Fruit fly (Drosophila melanogaster): ENCODE data around the gene CG12535.

dm6 chrX:3482119-3483014 lies 33.6 kb upstream of the CG12535 start, which contains the start of the genes CG10804 and CG10802:
- TF ChIP-seq CG5245 (GFP tag; optimal IDR thresholded peaks at IDR 0.05) (peak; percentile 34), CG10431 (GFP tag; optimal IDR thresholded peaks at IDR 0.05) (no peak), vvl (GFP tag; IDR thresholded peaks at IDR 0.05) (peak; percentile 93), CG12769 (tag; optimal IDR thresholded peaks at IDR 0.05) (no peak), mam (GFP tag; optimal IDR thresholded peaks at IDR 0.05) (peak; percentile 90), E2f2 (GFP tag; IDR thresholded peaks at IDR 0.05) (peak; percentile 71), CG7745 (tag; optimal IDR thresholded peaks at IDR 0.05) (no peak), CG6791 (GFP tag; IDR thresholded peaks at IDR 0.05; ENCODE audit: partially characterized antibody) (no peak), vnd (GFP tag; IDR thresholded peaks at IDR 0.05; ENCODE audit: partially characterized antibody) (peak; percentile 57; the same call in 2 of the 3 replicates), CG7839 (tag; optimal IDR thresholded peaks at IDR 0.05) (no peak), crc (GFP tag; optimal IDR thresholded peaks at IDR 0.05) (peak; percentile 26), CG3281 (GFP tag; optimal IDR thresholded peaks at IDR 0.05) (peak; percentile 58), CG5180 (GFP tag; optimal IDR thresholded peaks at IDR 0.05) (no peak), sna (GFP tag; IDR thresholded peaks at IDR 0.05; ENCODE audit: partially characterized antibody) (peak; percentile 74)
